Fruit fly (Drosophila melanogaster): Measurements from ENCODE around the gene CG13365.

DNA sequence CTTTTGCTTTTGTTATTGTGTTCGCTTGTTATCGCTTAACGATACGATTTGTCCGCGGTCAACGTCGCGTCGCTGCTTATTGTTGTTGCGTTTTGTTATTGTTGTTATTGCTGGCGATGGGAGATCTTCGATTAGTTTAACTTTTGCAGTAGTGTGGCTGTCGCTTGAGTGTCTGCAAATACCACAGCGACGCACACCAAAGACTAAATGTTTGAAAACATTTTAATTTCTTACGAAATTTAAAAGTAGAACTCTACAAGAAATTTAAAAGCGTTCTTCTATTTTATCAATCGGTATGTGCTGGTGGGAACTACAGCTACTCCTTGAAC lies 949 bp downstream of the CG13365 start, which contains the start of gene spdi:
- TF ChIP-seq CG8478 (optimal IDR thresholded peaks at IDR 0.05) (no peak), CTCF (optimal IDR thresholded peaks at IDR 0.05) (no peak)

Data from S2 (cell line).